Worm (Caenorhabditis elegans) whole organism, young adult: ENCODE data around the gene let-19.

Experiments used
- C17E4.6 ChIP-seq: fragments of 200-800 bp; sonication (Bioruptor generic); IDR thresholded peaks from 2 replicates; pipeline ENCODE4 v1.3.6; 2022; ENCODE audit warnings: missing genetic modification reagents, missing genetic modification characterization, missing compliant biosample characterization
- F23B12.7 ChIP-seq: sonication (generic microtip); optimal IDR thresholded peaks from 2 replicates; lab custom pipeline; 2017; ENCODE audit warnings: missing genetic modification characterization, mild to moderate bottlenecking, missing compliant biosample characterization, antibody characterized with exemption, moderate library complexity; ENCODE audit not compliant: insufficient read depth
- F37B4.10 ChIP-seq: fragments of 200-800 bp; sonication (Bioruptor generic); IDR thresholded peaks from 2 replicates; pipeline ENCODE4 v1.3.6; 2022; ENCODE audit warnings: missing genetic modification characterization, missing compliant biosample characterization
- F39B2.1 ChIP-seq: fragments of 200-800 bp; sonication (Bioruptor generic); IDR thresholded peaks from 2 replicates; pipeline ENCODE4 v1.3.6; 2022; ENCODE audit warnings: missing genetic modification reagents, missing genetic modification characterization, missing compliant biosample characterization
- F49E8.2 ChIP-seq: sonication (generic microtip); optimal IDR thresholded peaks from 3 replicates; lab custom pipeline; 2017; ENCODE audit warnings: missing genetic modification characterization, mild to moderate bottlenecking, missing compliant biosample characterization, antibody characterized with exemption, moderate library complexity; ENCODE audit not compliant: insufficient read depth
- F57C9.4 ChIP-seq: sonication (generic microtip); optimal IDR thresholded peaks from 2 replicates; lab custom pipeline; 2017; ENCODE audit warnings: mild to moderate bottlenecking, missing genetic modification characterization, missing compliant biosample characterization
- K11D2.4 ChIP-seq: fragments of 200-800 bp; sonication (Bioruptor generic); IDR thresholded peaks from 2 replicates; pipeline ENCODE4 v1.3.6; 2022; ENCODE audit warnings: missing genetic modification reagents, missing genetic modification characterization, missing compliant biosample characterization
- K12H6.12 ChIP-seq: fragments of 200-800 bp; sonication (Bioruptor generic); optimal IDR thresholded peaks from 2 replicates; lab custom pipeline; 2018; ENCODE audit warnings: mild to moderate bottlenecking, missing genetic modification characterization, missing compliant biosample characterization
- T26A5.8 ChIP-seq: sonication (generic microtip); optimal IDR thresholded peaks from 2 replicates; lab custom pipeline; 2016; ENCODE audit warnings: missing genetic modification characterization, missing compliant biosample characterization
- Y53F4B.3 ChIP-seq: fragments of 200-800 bp; sonication (Bioruptor generic); IDR thresholded peaks from 2 replicates; pipeline ENCODE4 v1.3.6; 2022; ENCODE audit warnings: missing genetic modification reagents, missing genetic modification characterization, missing compliant biosample characterization
- ZK185.1 ChIP-seq: sonication (generic microtip); optimal IDR thresholded peaks from 2 replicates; lab custom pipeline; 2016; ENCODE audit warnings: mild to moderate bottlenecking, missing genetic modification characterization, missing compliant biosample characterization; ENCODE audit not compliant: poor library complexity, severe bottlenecking
- aptf-3 ChIP-seq: fragments of 200-800 bp; sonication (Bioruptor generic); IDR thresholded peaks from 2 replicates; pipeline ENCODE4 v1.3.6; 2022; ENCODE audit warnings: missing genetic modification characterization, missing compliant biosample characterization
- cebp-1 ChIP-seq, 2 experiments: fragments of 200-800 bp in 1 of 2; sonication (Bioruptor generic) in 1 of 2; sonication (generic microtip) in 1 of 2; IDR thresholded peaks in 1 of 2; optimal IDR thresholded peaks in 1 of 2; 2 replicates each; pipeline versions ENCODE4 v1.3.6 to Lab custom; 2017 to 2022; ENCODE audit warnings: missing compliant biosample characterization in 2 of 2, missing genetic modification characterization in 2 of 2, mild to moderate bottlenecking in 1 of 2, missing genetic modification reagents in 1 of 2, moderate library complexity in 1 of 2
- ceh-58 ChIP-seq: fragments of 200-800 bp; sonication (Bioruptor generic); IDR thresholded peaks from 2 replicates; pipeline ENCODE4 v1.3.6; 2022; ENCODE audit warnings: missing genetic modification characterization, missing compliant biosample characterization
- ceh-79 ChIP-seq: sonication (generic microtip); optimal IDR thresholded peaks from 2 replicates; lab custom pipeline; 2017; ENCODE audit warnings: mild to moderate bottlenecking, missing genetic modification characterization, missing compliant biosample characterization
- chd-7 ChIP-seq: sonication (generic microtip); optimal IDR thresholded peaks from 2 replicates; lab custom pipeline; 2016; ENCODE audit warnings: mild to moderate bottlenecking, missing genetic modification characterization, moderate library complexity, missing compliant biosample characterization
- dpl-1 ChIP-seq: fragments of 150-350 bp; optimal IDR thresholded peaks from 2 replicates; lab custom pipeline; 2014; ENCODE audit warnings: missing biosample characterization, missing genetic modification reagents, missing genetic modification characterization
- efl-1 ChIP-seq: fragments of 150-350 bp; optimal IDR thresholded peaks from 2 replicates; lab custom pipeline; 2014; ENCODE audit warnings: missing biosample characterization, missing genetic modification reagents, missing genetic modification characterization
- ekl-4 ChIP-seq: fragments of 200-800 bp; sonication (Bioruptor generic); IDR thresholded peaks from 2 replicates; pipeline ENCODE4 v1.3.6; 2022; ENCODE audit warnings: missing genetic modification reagents, missing genetic modification characterization, missing compliant biosample characterization
- hlh-12 ChIP-seq: sonication (generic microtip); optimal IDR thresholded peaks from 2 replicates; lab custom pipeline; 2016; ENCODE audit warnings: missing genetic modification characterization, missing compliant biosample characterization
- hrde-1 ChIP-seq: sonication (generic microtip); optimal IDR thresholded peaks from 2 replicates; lab custom pipeline; 2016; ENCODE audit warnings: missing genetic modification characterization, mild to moderate bottlenecking, missing compliant biosample characterization, moderate library complexity, missing genotype, missing genetic modification reagents, borderline replicate concordance
- hsf-1 ChIP-seq: fragments of 200-800 bp; sonication (Bioruptor generic); IDR thresholded peaks from 2 replicates; pipeline ENCODE4 v1.3.6; 2022; ENCODE audit warnings: missing genetic modification reagents, missing genetic modification characterization, missing compliant biosample characterization
- lin-26 ChIP-seq: fragments of 200-800 bp; sonication (Bioruptor generic); IDR thresholded peaks from 2 replicates; pipeline ENCODE4 v1.3.6; 2022; ENCODE audit warnings: missing genetic modification reagents, missing genetic modification characterization, missing compliant biosample characterization
- lin-35 ChIP-seq, 3 experiments: fragments of 150-350 bp in 2 of 3; sonication (generic microtip) in 1 of 3; optimal IDR thresholded peaks; 2 replicates each; lab custom pipeline; 2014 to 2018; ENCODE audit warnings: missing biosample characterization in 3 of 3, missing genetic modification characterization in 3 of 3, missing genetic modification reagents in 3 of 3
- lin-40 ChIP-seq: sonication (generic microtip); optimal IDR thresholded peaks from 2 replicates; lab custom pipeline; 2016; ENCODE audit warnings: missing genetic modification characterization, mild to moderate bottlenecking, missing compliant biosample characterization, missing genotype, missing genetic modification reagents
- lsl-1 ChIP-seq: fragments of 200-800 bp; sonication (Bioruptor generic); optimal IDR thresholded peaks from 2 replicates; lab custom pipeline; 2018; ENCODE audit warnings: mild to moderate bottlenecking, missing genetic modification characterization, moderate library complexity, missing compliant biosample characterization
- lsy-27 ChIP-seq: sonication (generic microtip); optimal IDR thresholded peaks from 2 replicates; lab custom pipeline; 2017; ENCODE audit warnings: missing genetic modification characterization, mild to moderate bottlenecking, missing compliant biosample characterization, antibody characterized with exemption, missing genotype, borderline replicate concordance; ENCODE audit not compliant: insufficient read depth
- madf-10 ChIP-seq: sonication (generic microtip); optimal IDR thresholded peaks from 2 replicates; lab custom pipeline; 2016; ENCODE audit warnings: mild to moderate bottlenecking, missing genetic modification characterization, missing compliant biosample characterization
- madf-8 ChIP-seq: fragments of 200-800 bp; sonication (Bioruptor generic); conservative IDR thresholded peaks from 2 replicates; pipeline ENCODE4 v1.3.6; 2022; ENCODE audit warnings: missing genetic modification reagents, missing genetic modification characterization, missing compliant biosample characterization
- nhr-27 ChIP-seq: fragments of 200-800 bp; sonication (Bioruptor generic); optimal IDR thresholded peaks from 2 replicates; lab custom pipeline; 2018; ENCODE audit warnings: mild to moderate bottlenecking, missing genetic modification characterization, moderate library complexity, missing compliant biosample characterization
- pha-4 ChIP-seq: fragments of 150-350 bp; sonication (generic microtip); optimal IDR thresholded peaks from 2 replicates; lab custom pipeline; 2014; ENCODE audit warnings: missing biosample characterization, missing genetic modification reagents, missing genetic modification characterization
- rec-8 ChIP-seq, 2 experiments: sonication (generic microtip); optimal IDR thresholded peaks; 2 replicates each; lab custom pipeline; 2016; ENCODE audit warnings: mild to moderate bottlenecking in 2 of 2, missing genetic modification characterization in 2 of 2, missing genetic modification reagents in 2 of 2, missing genotype in 2 of 2, missing biosample characterization in 1 of 2, missing compliant biosample characterization in 1 of 2, moderate library complexity in 1 of 2
- repo-1 ChIP-seq: sonication (generic microtip); optimal IDR thresholded peaks from 2 replicates; lab custom pipeline; 2017; ENCODE audit warnings: mild to moderate bottlenecking, missing genetic modification characterization, missing compliant biosample characterization
- rpc-1 ChIP-seq, 2 experiments: fragments of 150-350 bp in 1 of 2; sonication (generic microtip) in 1 of 2; optimal IDR thresholded peaks; 2 replicates each; lab custom pipeline; 2014 to 2018; ENCODE audit warnings: missing biosample characterization in 1 of 2, missing genetic modification characterization in 1 of 2, missing genetic modification reagents in 1 of 2, missing genotype in 1 of 2
- sdz-38 ChIP-seq: sonication (generic microtip); optimal IDR thresholded peaks from 2 replicates; lab custom pipeline; 2016; ENCODE audit warnings: missing genotype, missing genetic modification characterization, missing compliant biosample characterization
- snpc-4 ChIP-seq, 5 experiments: fragments of 150-350 bp in 1 of 5; sonication (generic microtip) in 4 of 5; optimal IDR thresholded peaks; 2 replicates each; lab custom pipeline; 2014 to 2018; ENCODE audit warnings: missing genetic modification characterization in 5 of 5, missing biosample characterization in 3 of 5, antibody characterized with exemption in 2 of 5, mild to moderate bottlenecking in 2 of 5, missing compliant biosample characterization in 2 of 5, missing genotype in 2 of 5, moderate library complexity in 2 of 5, missing genetic modification reagents in 1 of 5
- tbp1 ChIP-seq: fragments of 200-800 bp; sonication (Bioruptor generic); optimal IDR thresholded peaks from 2 replicates; lab custom pipeline; 2018; ENCODE audit warnings: mild to moderate bottlenecking, missing genetic modification characterization, missing compliant biosample characterization
- tlf-1 ChIP-seq: fragments of 200-800 bp; sonication (Bioruptor generic); optimal IDR thresholded peaks from 2 replicates; lab custom pipeline; 2018; ENCODE audit warnings: mild to moderate bottlenecking, missing genetic modification characterization, missing compliant biosample characterization
- xnd-1 ChIP-seq: sonication (generic microtip); optimal IDR thresholded peaks from 2 replicates; lab custom pipeline; 2016; ENCODE audit warnings: missing genotype, missing genetic modification reagents, missing genetic modification characterization, missing compliant biosample characterization
- zfh-2 ChIP-seq: fragments of 200-800 bp; sonication (Bioruptor generic); conservative IDR thresholded peaks from 2 replicates; pipeline ENCODE4 v1.3.6; 2022; ENCODE audit warnings: missing genetic modification reagents, missing genetic modification characterization, missing compliant biosample characterization

let-19 gene

ce11 chrII:8747246-8747938 lies 23.4 kb upstream of the let-19 start (continued):
- peak; percentile 78 for TF ChIP-seq K11D2.4 (GFP tag; lab: Robert Waterston, UW)
- peak; percentile 54 for TF ChIP-seq nhr-27
- no peak for TF ChIP-seq pha-4 (tag; lab: Kevin White, UChicago)
- TF ChIP-seq hsf-1 (GFP tag; lab: Robert Waterston, UW): no peak
- no peak for TF ChIP-seq rec-8 (tag; optimal IDR thresholded peaks at IDR 0.05; lab: Kevin White, UChicago)
- TF ChIP-seq hrde-1 (tag; lab: Kevin White, UChicago): no peak
- TF ChIP-seq zfh-2 (GFP tag; lab: Robert Waterston, UW): peak; percentile 70
- peak; percentile 98 for TF ChIP-seq repo-1 (tag; lab: Kevin White, UChicago)
- TF ChIP-seq ZK185.1 (tag; lab: Kevin White, UChicago): peak; percentile 4
- TF ChIP-seq Y53F4B.3 (GFP tag; lab: Robert Waterston, UW): 0 out of 2 replicates have a peak, but pooled peaks have one; percentile 25
- no peak for TF ChIP-seq T26A5.8 (tag; lab: Kevin White, UChicago)
- no peak for TF ChIP-seq lsl-1 (GFP tag; lab: Kevin White, UChicago)
- TF ChIP-seq chd-7 (tag; lab: Kevin White, UChicago): peak; percentile 86
- no peak for TF ChIP-seq F23B12.7
- TF ChIP-seq F49E8.2 (tag; lab: Kevin White, UChicago): no peak
- no peak for TF ChIP-seq rpc-1 (optimal IDR thresholded peaks at IDR 0.05; lab: Kevin White, UChicago)
- TF ChIP-seq rpc-1 (tag; optimal IDR thresholded peaks at IDR 0.05; lab: Kevin White, UChicago): no peak
- no peak for TF ChIP-seq sdz-38 (tag; lab: Kevin White, UChicago)
- TF ChIP-seq dpl-1: peak; percentile 5
- TF ChIP-seq lin-40: peak; percentile 68
- no peak for TF ChIP-seq C17E4.6
- no peak for TF ChIP-seq lsy-27 (tag; lab: Kevin White, UChicago)
- TF ChIP-seq F39B2.1 (GFP tag; lab: Robert Waterston, UW): no peak
- no peak for TF ChIP-seq snpc-4 (GFP tag; optimal IDR thresholded peaks at IDR 0.05; lab: Kevin White, UChicago)
- TF ChIP-seq snpc-4 (tag; optimal IDR thresholded peaks at IDR 0.05; lab: Kevin White, UChicago): peak in 1 of 4 experiments; percentile 25
- no peak for TF ChIP-seq xnd-1 (tag; lab: Kevin White, UChicago)
- TF ChIP-seq madf-10 (tag; lab: Kevin White, UChicago): peak; percentile 60
- no peak for TF ChIP-seq F57C9.4 (tag; lab: Kevin White, UChicago)
- peak; percentile 69 for TF ChIP-seq ceh-79
- TF ChIP-seq cebp-1 (GFP tag; IDR thresholded peaks at IDR 0.05; lab: Robert Waterston, UW): peak; percentile 51; the same call in 1 of the 2 replicates
- peak; percentile 86 for TF ChIP-seq cebp-1 (tag; optimal IDR thresholded peaks at IDR 0.05; lab: Kevin White, UChicago)
- peak; percentile 54 for TF ChIP-seq tbp1 (GFP tag; lab: Kevin White, UChicago)
- no peak; the same call in 1 of the 2 replicates for TF ChIP-seq ekl-4 (GFP tag; lab: Robert Waterston, UW)
- TF ChIP-seq efl-1 (GFP tag; lab: Kevin White, UChicago): peak; percentile 8
- TF ChIP-seq aptf-3 (GFP tag; lab: Robert Waterston, UW): peak; percentile 63
- no peak for TF ChIP-seq madf-8
- peak; percentile 90 for TF ChIP-seq tlf-1 (GFP tag; lab: Kevin White, UChicago)
- no peak for TF ChIP-seq hlh-12 (tag; lab: Kevin White, UChicago)
- peak; percentile 75 for TF ChIP-seq K12H6.12 (tag; lab: Kevin White, UChicago)
- TF ChIP-seq lin-26 (GFP tag; lab: Robert Waterston, UW): peak; percentile 88
- TF ChIP-seq lin-35 (GFP tag; optimal IDR thresholded peaks at IDR 0.05; lab: Kevin White, UChicago): peak in 1 of 3 experiments; percentile 55
- TF ChIP-seq F37B4.10 (GFP tag; lab: Robert Waterston, UW): 0 out of 2 replicates have a peak, but pooled peaks have one; percentile 80
- TF ChIP-seq ceh-58 (GFP tag; lab: Robert Waterston, UW): peak; percentile 36; the same call in 1 of the 2 replicates
